Fruit fly (Drosophila melanogaster) whole organism, pupa: Measurements from ENCODE around the gene bocks.

Source experiments
- CG8301 ChIP-seq: fragments of 200-800 bp; sonication (Bioruptor generic); optimal IDR thresholded peaks from 2 replicates; lab custom pipeline; 2018; ENCODE audit warnings: missing biosample characterization, mild to moderate bottlenecking, missing genetic modification characterization
- D1 ChIP-seq: fragments of 200-800 bp; sonication (Bioruptor generic); optimal IDR thresholded peaks from 2 replicates; lab custom pipeline; 2018; ENCODE audit warnings: missing biosample characterization, mild to moderate bottlenecking, missing genetic modification characterization, moderate library complexity
- EcR ChIP-seq: fragments of 200-800 bp; sonication (Bioruptor generic); optimal IDR thresholded peaks from 3 replicates; lab custom pipeline; 2019; ENCODE audit warnings: missing biosample characterization, missing genetic modification characterization, mild to moderate bottlenecking, moderate library complexity, missing genetic modification reagents
- Pif1B ChIP-seq: fragments of 200-800 bp; sonication (Bioruptor generic); optimal IDR thresholded peaks from 3 replicates; lab custom pipeline; 2016; ENCODE audit warnings: missing biosample characterization, missing genetic modification characterization
- gl ChIP-seq: fragments of 200-800 bp; sonication (Bioruptor generic); optimal IDR thresholded peaks from 2 replicates; lab custom pipeline; 2018; ENCODE audit warnings: missing biosample characterization, mild to moderate bottlenecking, missing genetic modification characterization

- TF ChIP-seq gl (tag; lab: Kevin White, UChicago) (no peak), D1 (tag; lab: Kevin White, UChicago) (no peak), EcR (GFP tag; lab: Kevin White, UChicago) (peak; percentile 30), Pif1B (no peak), CG8301 (tag; lab: Kevin White, UChicago) (no peak)
These were observed 39.3 kb upstream of the bocks start for dm6 chr3R:9630053-9630632.
